Worm (Caenorhabditis elegans) whole organism, L3 larva: Measurements from ENCODE around the gene sas-5.

Experiments
- R02D3.7 ChIP-seq: fragments of 150-350 bp; optimal IDR thresholded peaks from 2 replicates; lab custom pipeline; 2014; ENCODE audit warnings: missing biosample characterization, missing genetic modification characterization
- ZK546.5 ChIP-seq: sonication (generic microtip); optimal IDR thresholded peaks from 2 replicates; lab custom pipeline; 2017; ENCODE audit warnings: missing biosample characterization, missing genetic modification characterization
- aly-2 ChIP-seq: fragments of 150-350 bp; optimal IDR thresholded peaks from 2 replicates; lab custom pipeline; 2014; ENCODE audit warnings: missing biosample characterization, missing genetic modification characterization
- ama-1 ChIP-seq: fragments of 150-350 bp; optimal IDR thresholded peaks from 2 replicates; lab custom pipeline; 2018
- ceh-16 ChIP-seq: sonication (generic microtip); optimal IDR thresholded peaks from 2 replicates; lab custom pipeline; 2017; ENCODE audit warnings: missing biosample characterization, missing genetic modification characterization
- ceh-28 ChIP-seq: fragments of 150-350 bp; optimal IDR thresholded peaks from 2 replicates; lab custom pipeline; 2014; ENCODE audit warnings: missing biosample characterization, missing genetic modification reagents, missing genetic modification characterization
- ceh-82 ChIP-seq: fragments of 150-350 bp; optimal IDR thresholded peaks from 2 replicates; lab custom pipeline; 2014; ENCODE audit warnings: missing biosample characterization, missing genetic modification characterization
- ceh-9 ChIP-seq: sonication (generic microtip); optimal IDR thresholded peaks from 2 replicates; lab custom pipeline; 2018; ENCODE audit warnings: missing biosample characterization, missing genetic modification characterization
- daf-12 ChIP-seq: fragments of 150-350 bp; optimal IDR thresholded peaks from 2 replicates; lab custom pipeline; 2014; ENCODE audit warnings: missing biosample characterization, missing genetic modification reagents, missing genetic modification characterization
- egl-27 ChIP-seq: sonication (generic microtip); optimal IDR thresholded peaks from 4 replicates; lab custom pipeline; 2017; ENCODE audit warnings: missing biosample characterization, missing genetic modification reagents, missing genetic modification characterization
- egl-5 ChIP-seq: fragments of 150-350 bp; optimal IDR thresholded peaks from 2 replicates; lab custom pipeline; 2017; ENCODE audit warnings: missing biosample characterization, missing genetic modification reagents, missing genetic modification characterization, inconsistent platforms
- elt-1 ChIP-seq: fragments of 150-350 bp; optimal IDR thresholded peaks from 2 replicates; lab custom pipeline; 2014; ENCODE audit warnings: missing biosample characterization, missing genetic modification characterization
- elt-2 ChIP-seq: sonication (generic microtip); optimal IDR thresholded peaks from 2 replicates; lab custom pipeline; 2016; ENCODE audit warnings: missing genetic modification reagents, mild to moderate bottlenecking, missing genetic modification characterization, missing compliant biosample characterization
- elt-3 ChIP-seq, 3 experiments: fragments of 150-350 bp in 1 of 3; sonication (generic microtip) in 2 of 3; optimal IDR thresholded peaks; 2 replicates in 2 of 3; 4 replicates in 1 of 3; lab custom pipeline; 2014 to 2017; ENCODE audit warnings: missing biosample characterization in 3 of 3, missing genetic modification characterization in 3 of 3
- eor-1 ChIP-seq, 2 experiments: fragments of 150-350 bp; optimal IDR thresholded peaks; 2 replicates each; lab custom pipeline; 2014 to 2018; ENCODE audit warnings: missing biosample characterization in 2 of 2, missing genetic modification characterization in 2 of 2
- fkh-10 ChIP-seq: sonication (generic microtip); optimal IDR thresholded peaks from 2 replicates; lab custom pipeline; 2017; ENCODE audit warnings: missing biosample characterization, missing genetic modification reagents, missing genetic modification characterization
- fkh-2 ChIP-seq: fragments of 150-350 bp; optimal IDR thresholded peaks from 2 replicates; lab custom pipeline; 2014; ENCODE audit warnings: missing biosample characterization, missing genetic modification reagents, missing genetic modification characterization
- fos-1 ChIP-seq: fragments of 150-350 bp; optimal IDR thresholded peaks from 2 replicates; lab custom pipeline; 2014; ENCODE audit warnings: missing biosample characterization, missing genetic modification characterization
- hmg-11 ChIP-seq: sonication (generic microtip); optimal IDR thresholded peaks from 2 replicates; lab custom pipeline; 2016; ENCODE audit warnings: missing genetic modification characterization, missing compliant biosample characterization
- jun-1 ChIP-seq: fragments of 150-350 bp; optimal IDR thresholded peaks from 2 replicates; lab custom pipeline; 2014; ENCODE audit warnings: missing biosample characterization, missing genetic modification reagents, missing genetic modification characterization
- lin-15B ChIP-seq: fragments of 150-350 bp; optimal IDR thresholded peaks from 2 replicates; lab custom pipeline; 2014; ENCODE audit warnings: missing biosample characterization, missing genetic modification characterization
- lin-39 ChIP-seq: fragments of 150-350 bp; optimal IDR thresholded peaks from 2 replicates; lab custom pipeline; 2018; ENCODE audit warnings: missing biosample characterization, missing genetic modification reagents, missing genetic modification characterization
- lsy-12 ChIP-seq: sonication (generic microtip); optimal IDR thresholded peaks from 2 replicates; lab custom pipeline; 2016; ENCODE audit warnings: mild to moderate bottlenecking, missing genetic modification characterization, missing compliant biosample characterization
- mdl-1 ChIP-seq: fragments of 150-350 bp; optimal IDR thresholded peaks from 2 replicates; lab custom pipeline; 2014; ENCODE audit warnings: missing biosample characterization, missing genetic modification characterization
- mml-1 ChIP-seq: fragments of 150-350 bp; sonication (generic microtip); optimal IDR thresholded peaks from 3 replicates; lab custom pipeline; 2014; ENCODE audit warnings: missing biosample characterization, missing genetic modification characterization
- nfya-1 ChIP-seq: sonication (generic microtip); optimal IDR thresholded peaks from 2 replicates; lab custom pipeline; 2017; ENCODE audit warnings: missing genetic modification characterization, mild to moderate bottlenecking, missing compliant biosample characterization, antibody characterized with exemption, moderate library complexity; ENCODE audit not compliant: insufficient read depth
- nhr-11 ChIP-seq: fragments of 150-350 bp; optimal IDR thresholded peaks from 2 replicates; lab custom pipeline; 2014; ENCODE audit warnings: missing biosample characterization, missing genetic modification characterization
- nhr-12 ChIP-seq: fragments of 150-350 bp; optimal IDR thresholded peaks from 2 replicates; lab custom pipeline; 2014; ENCODE audit warnings: missing biosample characterization, missing genetic modification characterization
- nhr-23 ChIP-seq: fragments of 150-350 bp; optimal IDR thresholded peaks from 2 replicates; lab custom pipeline; 2014; ENCODE audit warnings: missing biosample characterization, missing genetic modification reagents, missing genetic modification characterization
- nhr-237 ChIP-seq: fragments of 150-350 bp; optimal IDR thresholded peaks from 2 replicates; lab custom pipeline; 2014; ENCODE audit warnings: missing biosample characterization, missing genetic modification characterization
- nhr-25 ChIP-seq: sonication (generic microtip); optimal IDR thresholded peaks from 2 replicates; lab custom pipeline; 2017; ENCODE audit warnings: missing biosample characterization, missing genetic modification characterization
- nhr-28 ChIP-seq: fragments of 150-350 bp; optimal IDR thresholded peaks from 2 replicates; lab custom pipeline; 2014; ENCODE audit warnings: missing biosample characterization, missing genetic modification characterization
- nhr-43 ChIP-seq: sonication (generic microtip); optimal IDR thresholded peaks from 2 replicates; lab custom pipeline; 2016; ENCODE audit warnings: mild to moderate bottlenecking, missing genetic modification characterization, missing compliant biosample characterization; ENCODE audit not compliant: poor library complexity, severe bottlenecking
- nhr-67 ChIP-seq: fragments of 150-350 bp; optimal IDR thresholded peaks from 2 replicates; lab custom pipeline; 2014; ENCODE audit warnings: missing biosample characterization, missing genetic modification characterization
- nhr-76 ChIP-seq: fragments of 150-350 bp; sonication (generic microtip); optimal IDR thresholded peaks from 5 replicates; lab custom pipeline; 2014; ENCODE audit warnings: missing biosample characterization, missing genetic modification characterization
- nhr-77 ChIP-seq: fragments of 150-350 bp; optimal IDR thresholded peaks from 2 replicates; lab custom pipeline; 2014; ENCODE audit warnings: missing biosample characterization, missing genetic modification characterization
- pha-4 ChIP-seq: fragments of 150-350 bp; optimal IDR thresholded peaks from 2 replicates; lab custom pipeline; 2014; ENCODE audit warnings: missing biosample characterization, missing genetic modification reagents, missing genetic modification characterization
- pqm-1 ChIP-seq: fragments of 150-350 bp; optimal IDR thresholded peaks from 2 replicates; lab custom pipeline; 2017; ENCODE audit warnings: missing biosample characterization, missing genetic modification characterization, inconsistent platforms
- sea-2 ChIP-seq: fragments of 150-350 bp; sonication (generic microtip); optimal IDR thresholded peaks from 4 replicates; lab custom pipeline; 2014; ENCODE audit warnings: missing biosample characterization, missing genetic modification reagents, missing genetic modification characterization
- skn-1 ChIP-seq: fragments of 150-350 bp; optimal IDR thresholded peaks from 2 replicates; lab custom pipeline; 2014; ENCODE audit warnings: missing biosample characterization, missing genetic modification characterization
- snpc-4 ChIP-seq: fragments of 150-350 bp; optimal IDR thresholded peaks from 2 replicates; lab custom pipeline; 2014; ENCODE audit warnings: missing biosample characterization, missing genetic modification characterization
- tbx-2 ChIP-seq: sonication (generic microtip); optimal IDR thresholded peaks from 2 replicates; lab custom pipeline; 2016; ENCODE audit warnings: mild to moderate bottlenecking, missing genetic modification characterization, missing compliant biosample characterization
- unc-39 ChIP-seq: sonication (generic microtip); optimal IDR thresholded peaks from 4 replicates; lab custom pipeline; 2017; ENCODE audit warnings: missing biosample characterization, missing genetic modification characterization
- unc-62 ChIP-seq: fragments of 150-350 bp; sonication (generic microtip); optimal IDR thresholded peaks from 4 replicates; lab custom pipeline; 2014; ENCODE audit warnings: missing biosample characterization, missing genetic modification reagents, missing genetic modification characterization
- zag-1 ChIP-seq: fragments of 150-350 bp; optimal IDR thresholded peaks from 2 replicates; lab custom pipeline; 2014; ENCODE audit warnings: missing biosample characterization, missing genetic modification characterization
- ztf-11 ChIP-seq: fragments of 150-350 bp; optimal IDR thresholded peaks from 2 replicates; lab custom pipeline; 2014; ENCODE audit warnings: missing biosample characterization, missing genetic modification characterization
- ztf-4 ChIP-seq: fragments of 150-350 bp; optimal IDR thresholded peaks from 2 replicates; lab custom pipeline; 2014; ENCODE audit warnings: missing biosample characterization, missing genetic modification characterization

sas-5 gene

DNA sequence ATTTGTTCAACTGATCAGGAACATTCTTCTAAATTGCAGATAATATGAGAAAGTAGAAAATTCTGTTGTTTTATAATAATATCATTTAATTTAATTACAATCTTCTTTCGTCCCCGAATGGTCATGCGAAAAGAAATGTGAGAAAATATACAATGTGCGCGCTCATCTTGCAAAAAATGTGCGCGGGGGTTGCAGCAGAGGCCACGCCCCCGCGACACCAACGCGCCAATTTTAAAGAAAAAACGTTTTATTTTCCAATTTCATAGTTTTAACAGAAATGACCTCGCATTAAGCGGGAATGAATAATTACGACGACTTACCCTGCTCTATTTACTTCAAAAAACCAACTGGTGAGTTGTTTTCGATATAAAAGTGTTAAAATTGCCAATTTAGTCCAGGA is at the start of gene sas-5:
sas-5 (plus strand) TSS at position 257 of the 400 bp plus-strand sequence.
- TF ChIP-seq zag-1, result no peak
- TF ChIP-seq elt-2 (tag; lab: Kevin White, UChicago), result peak; percentile 59
- TF ChIP-seq ztf-11, result peak; percentile 29
- no peak for TF ChIP-seq elt-3 (tag; optimal IDR thresholded peaks at IDR 0.05; lab: Kevin White, UChicago)
- TF ChIP-seq nhr-11 (tag; lab: Kevin White, UChicago), result no peak
- TF ChIP-seq mml-1, result no peak
- peak; percentile 54 for TF ChIP-seq lin-39
- TF ChIP-seq unc-62 (GFP tag; lab: Kevin White, UChicago), result no peak
- TF ChIP-seq nfya-1, result peak; percentile 65
- peak; percentile 40 for TF ChIP-seq ceh-28
- TF ChIP-seq nhr-23, result peak; percentile 73
- no peak for TF ChIP-seq nhr-237 (tag; lab: Kevin White, UChicago)
- TF ChIP-seq R02D3.7, result peak; percentile 56
- no peak for TF ChIP-seq eor-1 (tag; optimal IDR thresholded peaks at IDR 0.05; lab: Kevin White, UChicago)
- TF ChIP-seq fos-1 (tag; lab: Kevin White, UChicago), result no peak
- TF ChIP-seq mdl-1, result no peak
- TF ChIP-seq ztf-4 (tag; lab: Kevin White, UChicago), result no peak
- peak; percentile 47 for TF ChIP-seq lsy-12 (tag; lab: Kevin White, UChicago)
- TF ChIP-seq ceh-82 (tag; lab: Kevin White, UChicago), result peak; percentile 83
- TF ChIP-seq egl-27 (tag; lab: Kevin White, UChicago), result no peak
- TF ChIP-seq sea-2 (GFP tag; lab: Kevin White, UChicago), result no peak
- TF ChIP-seq nhr-67 (tag; lab: Kevin White, UChicago), result no peak
- no peak for TF ChIP-seq fkh-10
- no peak for TF ChIP-seq egl-5 (tag; lab: Kevin White, UChicago)
- no peak for TF ChIP-seq nhr-28 (tag; lab: Kevin White, UChicago)
- peak; percentile 5 for TF ChIP-seq jun-1 (tag; lab: Kevin White, UChicago)
- TF ChIP-seq unc-39 (tag; lab: Kevin White, UChicago), result no peak
- TF ChIP-seq pqm-1 (tag; lab: Kevin White, UChicago), result no peak
- TF ChIP-seq ceh-16 (tag; lab: Kevin White, UChicago), result no peak
- no peak for TF ChIP-seq ama-1 (lab: Kevin White, UChicago)
- TF ChIP-seq fkh-2 (tag; lab: Kevin White, UChicago), result no peak
- no peak for TF ChIP-seq nhr-77
- TF ChIP-seq lin-15B (tag; lab: Kevin White, UChicago), result peak; percentile 64
- peak; percentile 49 for TF ChIP-seq tbx-2 (tag; lab: Kevin White, UChicago)
- no peak for TF ChIP-seq skn-1 (tag; lab: Kevin White, UChicago)
- TF ChIP-seq nhr-76 (tag; lab: Kevin White, UChicago), result peak; percentile 59
- TF ChIP-seq ZK546.5 (tag; lab: Kevin White, UChicago), result no peak
- peak; percentile 56 for TF ChIP-seq nhr-25 (tag; lab: Kevin White, UChicago)
- peak; percentile 81 for TF ChIP-seq nhr-43
- TF ChIP-seq nhr-12 (tag; lab: Kevin White, UChicago), result no peak
- peak; percentile 72 for TF ChIP-seq snpc-4 (tag; lab: Kevin White, UChicago)
- no peak for TF ChIP-seq daf-12 (tag; lab: Kevin White, UChicago)
- TF ChIP-seq hmg-11, result peak; percentile 89
- no peak for TF ChIP-seq elt-1 (tag; lab: Kevin White, UChicago)
- TF ChIP-seq aly-2 (tag; lab: Kevin White, UChicago), result no peak
- TF ChIP-seq pha-4, result no peak
- TF ChIP-seq ceh-9, result no peak

DNA sequence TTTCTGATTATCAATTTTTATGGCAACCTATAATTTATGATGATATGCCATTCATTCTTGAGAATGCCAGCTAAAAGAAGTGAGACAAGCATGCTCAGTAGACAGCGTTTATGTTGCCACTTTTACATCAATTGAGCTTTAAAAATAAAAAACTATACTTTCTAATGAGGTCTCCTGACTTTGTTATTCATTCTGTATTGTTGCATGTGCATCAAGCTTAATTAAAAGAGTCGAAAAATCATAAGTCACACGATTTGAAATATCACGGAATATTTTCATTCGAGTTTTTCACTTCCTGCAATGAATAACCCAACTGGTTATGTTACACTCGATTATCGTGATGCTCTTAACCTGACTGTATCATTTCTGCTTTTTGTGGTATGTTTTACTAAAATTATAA is 47.9 kb upstream of the sas-5 start, which contains the start of gene srx-86:
srx-86 (plus strand) TSS at position 301 of the 400 bp plus-strand sequence.
- TF ChIP-seq elt-1 (tag; lab: Kevin White, UChicago), result no peak
- TF ChIP-seq fkh-2 (tag; lab: Kevin White, UChicago), result no peak
- no peak for TF ChIP-seq nhr-77
- no peak for TF ChIP-seq snpc-4 (tag; lab: Kevin White, UChicago)
- no peak for TF ChIP-seq ceh-82 (tag; lab: Kevin White, UChicago)
- TF ChIP-seq fos-1 (tag; lab: Kevin White, UChicago), result no peak
- no peak for TF ChIP-seq elt-3 (tag; optimal IDR thresholded peaks at IDR 0.05; lab: Kevin White, UChicago)
- TF ChIP-seq ceh-9, result no peak
- TF ChIP-seq R02D3.7, result no peak
- TF ChIP-seq sea-2 (GFP tag; lab: Kevin White, UChicago), result no peak
- TF ChIP-seq ceh-28, result no peak
- no peak for TF ChIP-seq ztf-4 (tag; lab: Kevin White, UChicago)
- TF ChIP-seq aly-2 (tag; lab: Kevin White, UChicago), result no peak
- no peak for TF ChIP-seq hmg-11
- no peak for TF ChIP-seq pha-4
- TF ChIP-seq unc-62 (GFP tag; lab: Kevin White, UChicago), result no peak
- no peak for TF ChIP-seq unc-39 (tag; lab: Kevin White, UChicago)
- TF ChIP-seq nhr-67 (tag; lab: Kevin White, UChicago), result no peak
